Fruit fly (Drosophila melanogaster): ENCODE results near the gene Dnaaf5.

Dnaaf5 gene

dm6 chr3R:14389258-14389657 lies 27.7 kb upstream of the Dnaaf5 start:
- TF ChIP-seq phol (tag; optimal IDR thresholded peaks at IDR 0.05): peak; percentile 6
- TF ChIP-seq CG5245 (GFP tag; optimal IDR thresholded peaks at IDR 0.05): no peak
- TF ChIP-seq maf-S (GFP tag; optimal IDR thresholded peaks at IDR 0.05): no peak
- no peak for TF ChIP-seq Fer3 (tag; optimal IDR thresholded peaks at IDR 0.05)
- TF ChIP-seq gsb (GFP tag; IDR thresholded peaks at IDR 0.05): no peak
- TF ChIP-seq CG11504 (tag; optimal IDR thresholded peaks at IDR 0.05): peak; percentile 15
- TF ChIP-seq CG8478 (optimal IDR thresholded peaks at IDR 0.05): no peak
- no peak for TF ChIP-seq CG8089 (GFP tag; optimal IDR thresholded peaks at IDR 0.05)
- TF ChIP-seq Atf-2 (GFP tag; optimal IDR thresholded peaks at IDR 0.05): no peak
- no peak for TF ChIP-seq sug (tag; optimal IDR thresholded peaks at IDR 0.05)
- TF ChIP-seq Abd-B (GFP tag; optimal IDR thresholded peaks at IDR 0.05): no peak
- TF ChIP-seq Oli (tag; optimal IDR thresholded peaks at IDR 0.05): no peak
- TF ChIP-seq CG9609 (GFP tag; optimal IDR thresholded peaks at IDR 0.05): no peak
- no peak for TF ChIP-seq Usf (GFP tag; optimal IDR thresholded peaks at IDR 0.05)
- TF ChIP-seq gfzf (GFP tag; optimal IDR thresholded peaks at IDR 0.05): no peak
- TF ChIP-seq Ptx1 (GFP tag; IDR thresholded peaks at IDR 0.05): 0 out of 2 replicates have a peak, but pooled peaks have one; percentile 6
- TF ChIP-seq CG30020 (tag; optimal IDR thresholded peaks at IDR 0.05): no peak
- TF ChIP-seq CG13123 (GFP tag; optimal IDR thresholded peaks at IDR 0.05): no peak
- no peak for TF ChIP-seq CG7963 (GFP tag; IDR thresholded peaks at IDR 0.05; ENCODE audit: partially characterized antibody)
- TF ChIP-seq gt (GFP tag; IDR thresholded peaks at IDR 0.05): no peak
- TF ChIP-seq gcm (GFP tag; optimal IDR thresholded peaks at IDR 0.05): peak; percentile 22
- TF ChIP-seq Drgx (GFP tag; IDR thresholded peaks at IDR 0.05): peak; percentile 34; the same call in 1 of the 2 replicates
- no peak for TF ChIP-seq cato (GFP tag; optimal IDR thresholded peaks at IDR 0.05; ENCODE audit: borderline replicate concordance)
- no peak for TF ChIP-seq Antp (GFP tag; optimal IDR thresholded peaks at IDR 0.05)
- TF ChIP-seq lab (GFP tag; optimal IDR thresholded peaks at IDR 0.05): no peak
- TF ChIP-seq CG7987 (GFP tag; optimal IDR thresholded peaks at IDR 0.05): no peak
- TF ChIP-seq NC2α (GFP tag; optimal IDR thresholded peaks at IDR 0.05): no peak
- no peak for TF ChIP-seq CG16779 (GFP tag; IDR thresholded peaks at IDR 0.05)
- TF ChIP-seq CG11093 (GFP tag; IDR thresholded peaks at IDR 0.05): no peak
- no peak for TF ChIP-seq CG18619 (GFP tag; optimal IDR thresholded peaks at IDR 0.05)
- TF ChIP-seq fd96Cb (tag; optimal IDR thresholded peaks at IDR 0.05): peak; percentile 6
- peak; percentile 8 for TF ChIP-seq sens (GFP tag)
- no peak for TF ChIP-seq CG9797 (GFP tag; optimal IDR thresholded peaks at IDR 0.05)
- no peak for TF ChIP-seq Oaz (GFP tag; IDR thresholded peaks at IDR 0.05)
- TF ChIP-seq nom (GFP tag; optimal IDR thresholded peaks at IDR 0.05): peak; percentile 31
- no peak for TF ChIP-seq dati (GFP tag; IDR thresholded peaks at IDR 0.05)
- TF ChIP-seq kay (GFP tag; optimal IDR thresholded peaks at IDR 0.05): no peak
- TF ChIP-seq Elba2 (GFP tag; optimal IDR thresholded peaks at IDR 0.05): no peak
- TF ChIP-seq shn (GFP tag; optimal IDR thresholded peaks at IDR 0.05): no peak
- TF ChIP-seq fu2 (GFP tag; optimal IDR thresholded peaks at IDR 0.05): no peak
- TF ChIP-seq CG7928 (GFP tag; optimal IDR thresholded peaks at IDR 0.05): no peak
- TF ChIP-seq Sox100B (GFP tag; optimal IDR thresholded peaks at IDR 0.05): peak; percentile 6
- TF ChIP-seq eve (GFP tag; optimal IDR thresholded peaks at IDR 0.05): no peak
- TF ChIP-seq az2 (GFP tag; optimal IDR thresholded peaks at IDR 0.05): no peak
- no peak for TF ChIP-seq CG1603 (tag; optimal IDR thresholded peaks at IDR 0.05)
- TF ChIP-seq CG4707 (GFP tag; optimal IDR thresholded peaks at IDR 0.05): no peak
- no peak for TF ChIP-seq Doc2 (GFP tag; IDR thresholded peaks at IDR 0.05)
- no peak for TF ChIP-seq sisA (GFP tag; IDR thresholded peaks at IDR 0.05)
- TF ChIP-seq exex (tag; optimal IDR thresholded peaks at IDR 0.05): no peak
- no peak for TF ChIP-seq CG3995 (GFP tag; optimal IDR thresholded peaks at IDR 0.05)
- TF ChIP-seq ind (GFP tag; optimal IDR thresholded peaks at IDR 0.05): no peak
- no peak for TF ChIP-seq dysf (GFP tag; IDR thresholded peaks at IDR 0.05)
- no peak for TF ChIP-seq Pdp1 (GFP tag; optimal IDR thresholded peaks at IDR 0.05)
